Fruit fly (Drosophila melanogaster) whole organism, embryonic: ENCODE data around the gene CG17140.

Experiments used
- Atf6 ChIP-seq: fragments of 200-800 bp; sonication (Bioruptor generic); IDR thresholded peaks from 2 replicates; pipeline ENCODE4 v1.3.6; 2022; ENCODE audit warnings: missing biosample characterization, missing genetic modification characterization
- CG11093 ChIP-seq: fragments of 200-800 bp; sonication (Bioruptor generic); IDR thresholded peaks from 3 replicates; pipeline ENCODE4 v1.3.6; 2022; ENCODE audit warnings: missing biosample characterization, missing genetic modification characterization
- CG11560 ChIP-seq: fragments of 200-800 bp; sonication (Bioruptor generic); IDR thresholded peaks from 3 replicates; pipeline ENCODE4 v1.3.6; 2022; ENCODE audit warnings: missing biosample characterization, missing genetic modification characterization
- CG13624 ChIP-seq: fragments of 200-800 bp; sonication (Bioruptor generic); optimal IDR thresholded peaks from 2 replicates; lab custom pipeline; 2016; ENCODE audit warnings: missing biosample characterization, missing genetic modification characterization
- CG13894 ChIP-seq: fragments of 200-800 bp; sonication (Bioruptor generic); optimal IDR thresholded peaks from 3 replicates; lab custom pipeline; 2018; ENCODE audit warnings: missing biosample characterization, mild to moderate bottlenecking, missing genetic modification characterization, moderate library complexity
- CG14441 ChIP-seq: fragments of 200-800 bp; sonication (Bioruptor generic); IDR thresholded peaks from 2 replicates; pipeline ENCODE4 v1.3.6; 2022; ENCODE audit warnings: missing biosample characterization, missing genetic modification characterization
- CG14710 ChIP-seq: fragments of 200-800 bp; sonication (Bioruptor generic); optimal IDR thresholded peaks from 3 replicates; lab custom pipeline; 2019; ENCODE audit warnings: missing biosample characterization, mild to moderate bottlenecking, missing genetic modification characterization, moderate library complexity
- CG1529 ChIP-seq: fragments of 200-800 bp; sonication (Bioruptor generic); optimal IDR thresholded peaks from 3 replicates; lab custom pipeline; 2018; ENCODE audit warnings: missing biosample characterization, missing genetic modification characterization
- CG15514 ChIP-seq: fragments of 200-800 bp; sonication (Bioruptor generic); optimal IDR thresholded peaks from 3 replicates; lab custom pipeline; 2017; ENCODE audit warnings: missing biosample characterization, missing genetic modification characterization, mild to moderate bottlenecking, moderate library complexity, missing genetic modification reagents
- CG17328 ChIP-seq: fragments of 200-800 bp; sonication (Bioruptor generic); IDR thresholded peaks from 2 replicates; pipeline ENCODE4 v1.3.6; 2022; ENCODE audit warnings: missing biosample characterization, missing genetic modification characterization
- CG17361 ChIP-seq: fragments of 200-800 bp; sonication (Bioruptor generic); IDR thresholded peaks from 3 replicates; pipeline ENCODE4 v1.3.6; 2022; ENCODE audit warnings: missing biosample characterization, missing genetic modification characterization
- CG2116 ChIP-seq: fragments of 200-800 bp; sonication (Bioruptor generic); optimal IDR thresholded peaks from 3 replicates; lab custom pipeline; 2018; ENCODE audit warnings: missing biosample characterization, mild to moderate bottlenecking, missing genetic modification characterization
- CG32767 ChIP-seq: fragments of 200-800 bp; sonication (Bioruptor generic); IDR thresholded peaks from 2 replicates; pipeline ENCODE4 v1.3.6; 2022; ENCODE audit warnings: missing biosample characterization, missing genetic modification characterization
- CG34422 ChIP-seq: fragments of 200-800 bp; sonication (Bioruptor generic); IDR thresholded peaks from 3 replicates; pipeline ENCODE4 v1.3.6; 2022; ENCODE audit warnings: missing biosample characterization, missing genetic modification characterization
- CG3726 ChIP-seq: fragments of 200-800 bp; sonication (Bioruptor generic); IDR thresholded peaks from 3 replicates; pipeline ENCODE4, ENCODE4 v1.3.6; 2022; ENCODE audit warnings: missing biosample characterization, missing genetic modification characterization
- CG3847 ChIP-seq: fragments of 200-800 bp; sonication (Bioruptor generic); IDR thresholded peaks from 2 replicates; pipeline ENCODE4 v1.3.6; 2022; ENCODE audit warnings: missing biosample characterization, missing genetic modification characterization
- CG6683 ChIP-seq: fragments of 200-800 bp; sonication (Bioruptor generic); optimal IDR thresholded peaks from 2 replicates; lab custom pipeline; 2017; ENCODE audit warnings: missing biosample characterization, mild to moderate bottlenecking, missing genetic modification characterization, missing genetic modification reagents
- CG6813 ChIP-seq: fragments of 200-800 bp; sonication (Bioruptor generic); optimal IDR thresholded peaks from 2 replicates; lab custom pipeline; 2017; ENCODE audit warnings: missing biosample characterization, missing genetic modification characterization, mild to moderate bottlenecking, moderate library complexity, missing genetic modification reagents
- CG8944 ChIP-seq: fragments of 200-800 bp; sonication (Bioruptor generic); optimal IDR thresholded peaks from 3 replicates; lab custom pipeline; 2016; ENCODE audit warnings: missing biosample characterization, missing genetic modification characterization
- CG9437 ChIP-seq: fragments of 200-800 bp; sonication (Bioruptor generic); optimal IDR thresholded peaks from 2 replicates; lab custom pipeline; 2018; ENCODE audit warnings: missing biosample characterization, mild to moderate bottlenecking, missing genetic modification characterization
- D19A ChIP-seq: fragments of 200-800 bp; optimal IDR thresholded peaks from 3 replicates; lab custom pipeline; 2019; ENCODE audit warnings: missing biosample characterization, mild to moderate bottlenecking, missing genetic modification characterization, moderate library complexity
- Dbx ChIP-seq: fragments of 200-800 bp; sonication (Bioruptor generic); IDR thresholded peaks from 3 replicates; pipeline ENCODE4 v1.3.6; 2022; ENCODE audit warnings: missing biosample characterization, missing genetic modification characterization
- Ets65A ChIP-seq: fragments of 200-800 bp; sonication (Bioruptor generic); peaks from one replicate; lab custom pipeline; 2016; ENCODE audit warnings: missing biosample characterization, missing genetic modification characterization
- HLH54F ChIP-seq: fragments of 200-800 bp; sonication (Bioruptor generic); optimal IDR thresholded peaks from 3 replicates; lab custom pipeline; 2016; ENCODE audit warnings: missing biosample characterization, missing genetic modification characterization
- HmgZ ChIP-seq: fragments of 200-800 bp; sonication (Bioruptor generic); optimal IDR thresholded peaks from 2 replicates; lab custom pipeline; 2018; ENCODE audit warnings: missing biosample characterization, mild to moderate bottlenecking, missing genetic modification characterization
- Hr39 ChIP-seq: fragments of >200 bp; optimal IDR thresholded peaks from 2 replicates; lab custom pipeline; 2017
- Hr51 ChIP-seq, 2 experiments: fragments of 200-800 bp; sonication (Bioruptor generic); optimal IDR thresholded peaks; 2 replicates in 1 of 2; 3 replicates in 1 of 2; lab custom pipeline; 2016 to 2018; ENCODE audit warnings: missing biosample characterization in 2 of 2, missing genetic modification characterization in 2 of 2, mild to moderate bottlenecking in 1 of 2, moderate library complexity in 1 of 2
- Lhr ChIP-seq: fragments of 200-800 bp; sonication (Bioruptor generic); optimal IDR thresholded peaks from 3 replicates; lab custom pipeline; 2017; ENCODE audit warnings: mild to moderate bottlenecking, missing biosample characterization, missing genetic modification reagents, missing genetic modification characterization
- Neu2 ChIP-seq: fragments of 200-800 bp; sonication (Bioruptor generic); optimal IDR thresholded peaks from 3 replicates; lab custom pipeline; 2016; ENCODE audit warnings: missing biosample characterization, missing genetic modification characterization, borderline replicate concordance
- Opbp ChIP-seq: fragments of 200-800 bp; sonication (Bioruptor generic); IDR thresholded peaks from 3 replicates; pipeline ENCODE4 v1.3.6; 2022; ENCODE audit warnings: missing biosample characterization, missing genetic modification characterization; ENCODE audit not compliant: partially characterized antibody
- Sin3A ChIP-seq: fragments of >200 bp; optimal IDR thresholded peaks from 2 replicates; lab custom pipeline; 2018
- Taf1 ChIP-seq: fragments of 200-800 bp; sonication (Bioruptor generic); IDR thresholded peaks from 2 replicates; pipeline ENCODE4 v1.3.6; 2022; ENCODE audit warnings: missing biosample characterization, missing genetic modification characterization
- az2 ChIP-seq: fragments of 200-800 bp; sonication (Bioruptor generic); optimal IDR thresholded peaks from 3 replicates; lab custom pipeline; 2016; ENCODE audit warnings: missing biosample characterization, missing genetic modification characterization
- bbx ChIP-seq: fragments of 200-800 bp; sonication (Bioruptor generic); IDR thresholded peaks from 2 replicates; pipeline ENCODE4 v1.3.6; 2022; ENCODE audit warnings: missing biosample characterization, missing genetic modification characterization; ENCODE audit not compliant: partially characterized antibody
- bigmax ChIP-seq: fragments of 200-800 bp; sonication (Bioruptor generic); optimal IDR thresholded peaks from 2 replicates; lab custom pipeline; 2018; ENCODE audit warnings: missing biosample characterization, mild to moderate bottlenecking, missing genetic modification characterization
- bsh ChIP-seq, 2 experiments: fragments of 200-800 bp; sonication (Bioruptor generic); optimal IDR thresholded peaks; 2 replicates each; lab custom pipeline; 2017 to 2018; ENCODE audit warnings: mild to moderate bottlenecking in 2 of 2, missing biosample characterization in 2 of 2, missing genetic modification characterization in 2 of 2, moderate library complexity in 1 of 2
- btn ChIP-seq: fragments of 200-800 bp; sonication (Bioruptor generic); optimal IDR thresholded peaks from 2 replicates; lab custom pipeline; 2016; ENCODE audit warnings: missing biosample characterization, missing genetic modification characterization
- dan ChIP-seq: fragments of 200-800 bp; sonication (Bioruptor generic); IDR thresholded peaks from 2 replicates; pipeline ENCODE4 v1.3.6; 2022; ENCODE audit warnings: missing biosample characterization, missing genetic modification characterization
- emc ChIP-seq: fragments of 200-800 bp; sonication (Bioruptor generic); optimal IDR thresholded peaks from 2 replicates; lab custom pipeline; 2016; ENCODE audit warnings: missing biosample characterization, missing genetic modification characterization
- ewg ChIP-seq: fragments of 200-800 bp; sonication (Bioruptor generic); optimal IDR thresholded peaks from 3 replicates; lab custom pipeline; 2017; ENCODE audit warnings: mild to moderate bottlenecking, missing biosample characterization, missing genetic modification reagents, missing genetic modification characterization
- fd3F ChIP-seq: fragments of 200-800 bp; sonication (Bioruptor generic); optimal IDR thresholded peaks from 2 replicates; lab custom pipeline; 2018; ENCODE audit warnings: missing biosample characterization, mild to moderate bottlenecking, missing genetic modification characterization, moderate library complexity
- ftz-f1 ChIP-seq: fragments of 200-800 bp; sonication (Bioruptor generic); optimal IDR thresholded peaks from 2 replicates; lab custom pipeline; 2016; ENCODE audit warnings: missing biosample characterization, missing genetic modification characterization
- gro ChIP-seq: fragments of 200-800 bp; sonication (Bioruptor generic); optimal IDR thresholded peaks from 2 replicates; lab custom pipeline; 2016; ENCODE audit warnings: missing biosample characterization, missing genetic modification characterization
- gsb-n ChIP-seq: fragments of 200-800 bp; sonication (Bioruptor generic); optimal IDR thresholded peaks from 3 replicates; lab custom pipeline; 2018; ENCODE audit warnings: missing biosample characterization, mild to moderate bottlenecking, missing genetic modification characterization
- lilli ChIP-seq: fragments of 200-800 bp; sonication (Bioruptor generic); optimal IDR thresholded peaks from 3 replicates; lab custom pipeline; 2016; ENCODE audit warnings: missing biosample characterization, missing genetic modification characterization
- mld ChIP-seq: fragments of 200-800 bp; sonication (Bioruptor generic); IDR thresholded peaks from 3 replicates; pipeline ENCODE4 v1.3.6; 2022; ENCODE audit warnings: missing biosample characterization, missing genetic modification characterization; ENCODE audit not compliant: partially characterized antibody
- peb ChIP-seq: fragments of 200-800 bp; sonication (Bioruptor generic); IDR thresholded peaks from 2 replicates; pipeline ENCODE4 v1.3.6; 2022; ENCODE audit warnings: missing biosample characterization, missing genetic modification characterization
- psq ChIP-seq: fragments of 200-800 bp; sonication (Bioruptor generic); optimal IDR thresholded peaks from 2 replicates; lab custom pipeline; 2017; ENCODE audit warnings: missing biosample characterization, missing genetic modification characterization
- seq ChIP-seq: fragments of 200-800 bp; sonication (Bioruptor generic); IDR thresholded peaks from 2 replicates; pipeline ENCODE4 v1.3.6; 2022; ENCODE audit warnings: missing biosample characterization, missing genetic modification characterization
- sna ChIP-seq: fragments of 200-800 bp; sonication (Bioruptor generic); IDR thresholded peaks from 2 replicates; pipeline ENCODE4 v1.3.6; 2022; ENCODE audit warnings: missing biosample characterization, missing genetic modification characterization; ENCODE audit not compliant: partially characterized antibody

The CG17140 gene

dm6 chr2L:10849511-10850191 is 4.2 kb upstream of the CG17140 start, which contains the start of gene SmydA-3 (continued):
- TF ChIP-seq mld (GFP tag; lab: Robert Waterston, UW): no peak
- no peak for TF ChIP-seq D19A (tag; lab: Kevin White, UChicago)
- TF ChIP-seq gro (GFP tag; lab: Kevin White, UChicago): no peak
- TF ChIP-seq Sin3A: no peak
- no peak for TF ChIP-seq dan
- peak; percentile 8 for TF ChIP-seq lilli (GFP tag; lab: Kevin White, UChicago)
- TF ChIP-seq sna (GFP tag; lab: Robert Waterston, UW): no peak
- no peak for TF ChIP-seq Taf1 (GFP tag; lab: Robert Waterston, UW)
- TF ChIP-seq CG2116 (GFP tag; lab: Kevin White, UChicago): no peak
- TF ChIP-seq Lhr (GFP tag; lab: Kevin White, UChicago): no peak
- peak; percentile 82 for TF ChIP-seq Ets65A
- TF ChIP-seq CG14441 (GFP tag; lab: Robert Waterston, UW): 0 out of 2 replicates have a peak, but pooled peaks have one; percentile 25
- TF ChIP-seq CG14710 (tag; lab: Kevin White, UChicago): no peak
- no peak for TF ChIP-seq Neu2 (GFP tag; lab: Kevin White, UChicago)
- no peak for TF ChIP-seq HmgZ (tag; lab: Kevin White, UChicago)
- TF ChIP-seq psq (GFP tag; lab: Kevin White, UChicago): no peak
- TF ChIP-seq ewg (GFP tag; lab: Kevin White, UChicago): no peak
- no peak; the same call in 2 of the 3 replicates for TF ChIP-seq CG17361 (GFP tag; lab: Robert Waterston, UW)
- TF ChIP-seq Opbp (GFP tag; lab: Robert Waterston, UW): no peak
- no peak for TF ChIP-seq CG32767 (GFP tag; lab: Robert Waterston, UW)
- no peak for TF ChIP-seq ftz-f1 (GFP tag; lab: Kevin White, UChicago)
- TF ChIP-seq CG8944 (GFP tag; lab: Kevin White, UChicago): no peak
- no peak for TF ChIP-seq CG13624 (GFP tag; lab: Kevin White, UChicago)
- TF ChIP-seq CG3726 (GFP tag; lab: Robert Waterston, UW): 0 out of 3 replicates have a peak, but pooled peaks have one; percentile 30
- no peak for TF ChIP-seq CG6683
- 0 out of 3 replicates have a peak, but pooled peaks have one; percentile 8 for TF ChIP-seq CG34422 (GFP tag; lab: Robert Waterston, UW)
- TF ChIP-seq az2: peak; percentile 20
- no peak for TF ChIP-seq CG6813 (GFP tag; lab: Kevin White, UChicago)
- no peak for TF ChIP-seq HLH54F (GFP tag; lab: Kevin White, UChicago)
- no peak for TF ChIP-seq CG1529 (GFP tag; lab: Kevin White, UChicago)
- peak; percentile 14 for TF ChIP-seq CG15514 (GFP tag; lab: Kevin White, UChicago)
- no peak for TF ChIP-seq fd3F (GFP tag; lab: Kevin White, UChicago)
- TF ChIP-seq seq (GFP tag; lab: Robert Waterston, UW): peak; percentile 34; the same call in 1 of the 2 replicates
- TF ChIP-seq emc (GFP tag; lab: Kevin White, UChicago): no peak
- TF ChIP-seq CG11560 (tag; lab: Robert Waterston, UW): no peak
- no peak for TF ChIP-seq Hr51 (GFP tag; optimal IDR thresholded peaks at IDR 0.05; lab: Kevin White, UChicago)
- TF ChIP-seq bbx (GFP tag; lab: Robert Waterston, UW): no peak
- 0 out of 3 replicates have a peak, but pooled peaks have one; percentile 9 for TF ChIP-seq CG11093 (GFP tag; lab: Robert Waterston, UW)
- TF ChIP-seq gsb-n (tag; lab: Kevin White, UChicago): no peak
- TF ChIP-seq CG17328 (GFP tag; lab: Robert Waterston, UW): peak; percentile 43; the same call in 1 of the 2 replicates
- TF ChIP-seq bigmax (GFP tag; lab: Kevin White, UChicago): no peak
- TF ChIP-seq CG9437 (GFP tag; lab: Kevin White, UChicago): no peak
- no peak for TF ChIP-seq CG3847 (GFP tag; lab: Robert Waterston, UW)
- TF ChIP-seq Dbx (GFP tag; lab: Robert Waterston, UW): no peak
- TF ChIP-seq btn: no peak
- no peak for TF ChIP-seq CG13894 (tag; lab: Kevin White, UChicago)
- TF ChIP-seq peb: no peak
- no peak for TF ChIP-seq Hr39 (lab: Kevin White, UChicago)
- peak; percentile 21 to 25 for TF ChIP-seq bsh (GFP tag; optimal IDR thresholded peaks at IDR 0.05; lab: Kevin White, UChicago)
- TF ChIP-seq Atf6 (GFP tag; lab: Robert Waterston, UW): no peak
